Worm (Caenorhabditis elegans) whole organism, mixed stage, embryonic: Measurements from ENCODE around the gene bath-5.

Experiments
- hlh-1 ChIP-seq: fragments of 150-350 bp; optimal IDR thresholded peaks from 2 replicates; lab custom pipeline; 2014; ENCODE audit warnings: missing biosample characterization, missing genetic modification reagents, missing genetic modification characterization
- lsy-2 ChIP-seq: fragments of 150-350 bp; optimal IDR thresholded peaks from 2 replicates; lab custom pipeline; 2014; ENCODE audit warnings: missing biosample characterization, missing genetic modification characterization
- mls-2 ChIP-seq: sonication (generic microtip); optimal IDR thresholded peaks from 2 replicates; lab custom pipeline; 2016; ENCODE audit warnings: mild to moderate bottlenecking, missing genetic modification characterization, moderate library complexity, missing compliant biosample characterization
- nhr-237 ChIP-seq: fragments of 150-350 bp; optimal IDR thresholded peaks from 2 replicates; lab custom pipeline; 2014; ENCODE audit warnings: missing biosample characterization, missing genetic modification characterization
- nhr-28 ChIP-seq: fragments of 150-350 bp; optimal IDR thresholded peaks from 2 replicates; lab custom pipeline; 2014; ENCODE audit warnings: missing biosample characterization, missing genetic modification characterization
- pha-4 ChIP-seq: fragments of 150-350 bp; optimal IDR thresholded peaks from 2 replicates; lab custom pipeline; 2018; ENCODE audit warnings: missing biosample characterization, missing genetic modification reagents, missing genetic modification characterization
- snpc-4 ChIP-seq: fragments of 150-350 bp; optimal IDR thresholded peaks from 2 replicates; lab custom pipeline; 2014; ENCODE audit warnings: missing biosample characterization, missing genetic modification characterization

ce11 chrII:2033286-2033685, 1.5 kb upstream of the bath-5 start, which contains the start of gene F59H6.14:
- no peak for TF ChIP-seq nhr-237 (tag; lab: Kevin White, UChicago)
- TF ChIP-seq snpc-4 (tag; lab: Kevin White, UChicago): no peak
- TF ChIP-seq lsy-2 (tag; lab: Kevin White, UChicago): no peak
- TF ChIP-seq hlh-1 (tag; lab: Kevin White, UChicago): no peak
- no peak for TF ChIP-seq mls-2
- TF ChIP-seq nhr-28: no peak
- no peak for TF ChIP-seq pha-4 (tag; lab: Kevin White, UChicago)
